Fruit fly (Drosophila melanogaster): ENCODE data around the gene CG5958.

CG5958 gene

DNA sequence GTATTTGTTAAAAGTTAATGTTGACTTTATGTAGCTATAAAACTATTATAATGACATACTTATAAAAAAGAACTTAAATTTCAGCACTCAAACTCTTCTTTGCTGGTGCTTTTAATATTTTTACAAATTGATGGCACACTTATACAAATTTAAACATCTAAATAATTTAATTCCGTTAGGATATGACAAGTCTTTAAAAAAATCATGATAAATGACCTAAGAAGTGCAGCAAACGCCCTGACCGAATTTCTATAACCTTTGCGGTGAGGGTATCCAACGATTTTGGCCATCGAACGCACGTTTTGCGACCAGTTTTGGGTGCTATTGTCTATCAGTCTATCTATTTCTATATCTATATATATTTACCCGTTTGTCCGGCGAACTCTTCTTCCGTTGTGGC is 9.6 kb upstream of the CG5958 start (continued):
- no peak for TF ChIP-seq jigr1 (GFP tag; IDR thresholded peaks at IDR 0.05)
- TF ChIP-seq gcm (GFP tag; optimal IDR thresholded peaks at IDR 0.05) = no peak
- peak; percentile 55; the same call in 1 of the 2 replicates for TF ChIP-seq Atf6 (GFP tag; IDR thresholded peaks at IDR 0.05)
- no peak for TF ChIP-seq rib (GFP tag; IDR thresholded peaks at IDR 0.05)
- no peak for TF ChIP-seq HLH3B (GFP tag; IDR thresholded peaks at IDR 0.05)
- TF ChIP-seq CG13624 (GFP tag; optimal IDR thresholded peaks at IDR 0.05) = peak; percentile 15
- no peak for TF ChIP-seq CG3065 (GFP tag; optimal IDR thresholded peaks at IDR 0.05)
- TF ChIP-seq Chrac-16 (GFP tag; optimal IDR thresholded peaks at IDR 0.05) = no peak
- TF ChIP-seq Nf-YA (GFP tag; IDR thresholded peaks at IDR 0.05) = no peak
- TF ChIP-seq CG8388 (GFP tag; optimal IDR thresholded peaks at IDR 0.05) = no peak
- no peak for TF ChIP-seq Adf1 (GFP tag; IDR thresholded peaks at IDR 0.05)
- TF ChIP-seq CG10321 (GFP tag; IDR thresholded peaks at IDR 0.05) = no peak
- TF ChIP-seq Trl (optimal IDR thresholded peaks at IDR 0.05) = no peak
- TF ChIP-seq Trl (GFP tag; optimal IDR thresholded peaks at IDR 0.05) = no peak
- no peak for TF ChIP-seq Rx (GFP tag; IDR thresholded peaks at IDR 0.05)
- no peak for TF ChIP-seq chif (GFP tag; optimal IDR thresholded peaks at IDR 0.05)
- TF ChIP-seq CG6765 (GFP tag; optimal IDR thresholded peaks at IDR 0.05) = peak; percentile 4
- no peak; the same call in 1 of the 2 replicates for TF ChIP-seq CG6689 (GFP tag; IDR thresholded peaks at IDR 0.05)
- TF ChIP-seq ems (GFP tag; optimal IDR thresholded peaks at IDR 0.05) = no peak
- no peak for TF ChIP-seq dmrt11E (tag; optimal IDR thresholded peaks at IDR 0.05)
- TF ChIP-seq lmd (GFP tag; IDR thresholded peaks at IDR 0.05) = peak; percentile 60; the same call in 1 of the 2 replicates
- peak; percentile 63; the same call in 1 of the 2 replicates for TF ChIP-seq CG31224 (GFP tag; IDR thresholded peaks at IDR 0.05)
- no peak for TF ChIP-seq CG13775 (GFP tag; optimal IDR thresholded peaks at IDR 0.05)
- TF ChIP-seq CG11456 (GFP tag; IDR thresholded peaks at IDR 0.05) = peak; percentile 67
- no peak for TF ChIP-seq CG14667 (GFP tag; IDR thresholded peaks at IDR 0.05)
- peak; percentile 82 for TF ChIP-seq Med (GFP tag)
- TF ChIP-seq CG2116 (GFP tag; optimal IDR thresholded peaks at IDR 0.05) = no peak
- no peak for TF ChIP-seq CG7987 (GFP tag; optimal IDR thresholded peaks at IDR 0.05)
- no peak for TF ChIP-seq zen2 (GFP tag; IDR thresholded peaks at IDR 0.05; ENCODE audit: partially characterized antibody)
- no peak for TF ChIP-seq wor (GFP tag; IDR thresholded peaks at IDR 0.05)
- TF ChIP-seq CHES-1-like (GFP tag; optimal IDR thresholded peaks at IDR 0.05) = no peak
- TF ChIP-seq nerfin-1 (tag; optimal IDR thresholded peaks at IDR 0.05) = no peak
- TF ChIP-seq Spps (tag; optimal IDR thresholded peaks at IDR 0.05) = no peak
- no peak for TF ChIP-seq repo (GFP tag; optimal IDR thresholded peaks at IDR 0.05)
- peak; percentile 78 for TF ChIP-seq CG9932 (GFP tag; IDR thresholded peaks at IDR 0.05)
- peak; percentile 9 for TF ChIP-seq CG15514 (GFP tag; optimal IDR thresholded peaks at IDR 0.05)
- TF ChIP-seq NC2β (GFP tag; optimal IDR thresholded peaks at IDR 0.05) = no peak
- TF ChIP-seq dan (GFP tag; IDR thresholded peaks at IDR 0.05) = no peak
- no peak for TF ChIP-seq ssp (GFP tag; IDR thresholded peaks at IDR 0.05)
- no peak for TF ChIP-seq fu2 (GFP tag; optimal IDR thresholded peaks at IDR 0.05)
- no peak for TF ChIP-seq sens-2 (GFP tag; IDR thresholded peaks at IDR 0.05)
- TF ChIP-seq NK7.1 (GFP tag; optimal IDR thresholded peaks at IDR 0.05) = no peak
- peak; percentile 46 for TF ChIP-seq Ptx1 (GFP tag; IDR thresholded peaks at IDR 0.05)
- no peak for TF ChIP-seq CG17912 (GFP tag; optimal IDR thresholded peaks at IDR 0.05)
- no peak for TF ChIP-seq CG4282 (GFP tag; optimal IDR thresholded peaks at IDR 0.05)
- TF ChIP-seq trem (tag; optimal IDR thresholded peaks at IDR 0.05) = no peak
- no peak for TF ChIP-seq cato (GFP tag; optimal IDR thresholded peaks at IDR 0.05; ENCODE audit: borderline replicate concordance)
- TF ChIP-seq pb (GFP tag; optimal IDR thresholded peaks at IDR 0.05) = no peak
- TF ChIP-seq disco-r (GFP tag; optimal IDR thresholded peaks at IDR 0.05) = no peak
- TF ChIP-seq CG12659 (GFP tag; optimal IDR thresholded peaks at IDR 0.05) = peak; percentile 25
- TF ChIP-seq ERR (GFP tag; optimal IDR thresholded peaks at IDR 0.05) = no peak
- no peak for TF ChIP-seq h (optimal IDR thresholded peaks at IDR 0.05)
- peak; percentile 65 for TF ChIP-seq sens (GFP tag)
- no peak for TF ChIP-seq usp (GFP tag; optimal IDR thresholded peaks at IDR 0.05)
